Fruit fly (Drosophila melanogaster) whole organism, wandering third instar larva: ENCODE results near the gene Hel89B.
A peak's percentile ranks its signal among the peaks of the same experiment; 100 is the strongest.

Experiments
- Abd-B ChIP-seq: fragments of >200 bp; optimal IDR thresholded peaks from 2 replicates; lab custom pipeline; 2017; ENCODE audit warnings: missing biosample characterization, missing genetic modification characterization
- CG9705 ChIP-seq: fragments of 200-800 bp; sonication (Bioruptor generic); optimal IDR thresholded peaks from 2 replicates; lab custom pipeline; 2018; ENCODE audit warnings: missing biosample characterization, mild to moderate bottlenecking, missing genetic modification characterization
- CrebA ChIP-seq: fragments of 200-800 bp; sonication (Bioruptor generic); optimal IDR thresholded peaks from 2 replicates; lab custom pipeline; 2016; ENCODE audit warnings: missing biosample characterization, mild to moderate bottlenecking, missing genetic modification characterization, borderline replicate concordance
- Dfd ChIP-seq: fragments of >200 bp; optimal IDR thresholded peaks from 2 replicates; lab custom pipeline; 2017; ENCODE audit warnings: missing biosample characterization, missing genetic modification characterization
- GATAd ChIP-seq: sonication (Bioruptor generic); optimal IDR thresholded peaks from 2 replicates; lab custom pipeline; 2016; ENCODE audit warnings: missing biosample characterization, missing genetic modification characterization
- HLH106 ChIP-seq: fragments of 200-800 bp; optimal IDR thresholded peaks from 3 replicates; lab custom pipeline; 2019; ENCODE audit warnings: missing biosample characterization, mild to moderate bottlenecking, missing genetic modification characterization, moderate library complexity
- Hnf4 ChIP-seq: fragments of 200-800 bp; sonication (Bioruptor generic); optimal IDR thresholded peaks from 2 replicates; lab custom pipeline; 2016; ENCODE audit warnings: missing biosample characterization, mild to moderate bottlenecking, missing genetic modification characterization
- Hr78 ChIP-seq: fragments of >200 bp; optimal IDR thresholded peaks from 2 replicates; lab custom pipeline; 2017; ENCODE audit warnings: missing biosample characterization, missing genetic modification characterization
- Hr83 ChIP-seq: fragments of 200-300 bp; sonication (Bioruptor generic); optimal IDR thresholded peaks from 2 replicates; lab custom pipeline; 2016; ENCODE audit warnings: missing biosample characterization, mild to moderate bottlenecking, missing genetic modification characterization, moderate library complexity; ENCODE audit not compliant: poor library complexity, severe bottlenecking
- Jra ChIP-seq: sonication (Bioruptor generic); optimal IDR thresholded peaks from 2 replicates; lab custom pipeline; 2016; ENCODE audit warnings: missing biosample characterization, missing genetic modification characterization
- N ChIP-seq: fragments of >200 bp; optimal IDR thresholded peaks from 2 replicates; lab custom pipeline; 2018; ENCODE audit warnings: missing biosample characterization, missing external identifiers, missing genetic modification characterization
- OdsH ChIP-seq: fragments of 200-800 bp; sonication (Bioruptor generic); optimal IDR thresholded peaks from 2 replicates; lab custom pipeline; 2016; ENCODE audit warnings: missing biosample characterization, mild to moderate bottlenecking, missing genetic modification characterization
- Rel ChIP-seq, 2 experiments: fragments of 200-800 bp; sonication (Bioruptor generic) in 1 of 2; optimal IDR thresholded peaks; 2 replicates in 1 of 2; 3 replicates in 1 of 2; lab custom pipeline; 2016 to 2019; ENCODE audit warnings: mild to moderate bottlenecking in 2 of 2, missing biosample characterization in 2 of 2, missing genetic modification characterization in 2 of 2, moderate library complexity in 1 of 2
- Vsx2 ChIP-seq: fragments of 200-300, 225-300 bp; sonication (Bioruptor generic); optimal IDR thresholded peaks from 2 replicates; lab custom pipeline; 2018; ENCODE audit warnings: missing biosample characterization, missing genetic modification characterization; ENCODE audit not compliant: partially characterized antibody
- br ChIP-seq: fragments of 200-800 bp; sonication (Bioruptor generic); optimal IDR thresholded peaks from 2 replicates; lab custom pipeline; 2016; ENCODE audit warnings: missing biosample characterization, missing genetic modification characterization
- dsf ChIP-seq: sonication (Bioruptor generic); optimal IDR thresholded peaks from 2 replicates; lab custom pipeline; 2016; ENCODE audit warnings: missing biosample characterization, missing genetic modification characterization, borderline replicate concordance
- ey ChIP-seq: fragments of 200-800 bp; sonication (Bioruptor generic); optimal IDR thresholded peaks from 2 replicates; lab custom pipeline; 2016; ENCODE audit warnings: missing biosample characterization, missing genetic modification characterization
- foxo ChIP-seq, 2 experiments: fragments of 200-800 bp; sonication (Bioruptor generic); optimal IDR thresholded peaks; 2 replicates in 1 of 2; 3 replicates in 1 of 2; lab custom pipeline; 2016 to 2017; ENCODE audit warnings: missing biosample characterization in 2 of 2, missing genetic modification characterization in 2 of 2
- fru ChIP-seq: fragments of 200-800 bp; sonication (Bioruptor generic); optimal IDR thresholded peaks from 3 replicates; lab custom pipeline; 2016; ENCODE audit warnings: missing biosample characterization, mild to moderate bottlenecking, missing genetic modification characterization
- h ChIP-seq: fragments of 200-800 bp; sonication (Bioruptor generic); optimal IDR thresholded peaks from 3 replicates; lab custom pipeline; 2016; ENCODE audit warnings: missing biosample characterization, mild to moderate bottlenecking, missing genetic modification characterization
- jim ChIP-seq: fragments of 175-275, 200-325 bp; sonication (Bioruptor generic); optimal IDR thresholded peaks from 2 replicates; lab custom pipeline; 2016; ENCODE audit warnings: missing biosample characterization, mild to moderate bottlenecking, missing genetic modification characterization
- lola ChIP-seq: fragments of >200 bp; optimal IDR thresholded peaks from 2 replicates; lab custom pipeline; 2017; ENCODE audit warnings: missing biosample characterization, missing genetic modification characterization
- pan ChIP-seq: fragments of >200 bp; optimal IDR thresholded peaks from 2 replicates; lab custom pipeline; 2017
- psq ChIP-seq: fragments of 200-800 bp; sonication (Bioruptor generic); optimal IDR thresholded peaks from 3 replicates; lab custom pipeline; 2017; ENCODE audit warnings: missing biosample characterization, mild to moderate bottlenecking, missing genetic modification characterization, moderate library complexity
- rgr ChIP-seq: fragments of 200-800 bp; sonication (Bioruptor generic); optimal IDR thresholded peaks from 3 replicates; lab custom pipeline; 2016; ENCODE audit warnings: missing biosample characterization, mild to moderate bottlenecking, missing genetic modification characterization
- sage ChIP-seq: fragments of 200-800 bp; sonication (Bioruptor generic); optimal IDR thresholded peaks from 2 replicates; lab custom pipeline; 2016; ENCODE audit warnings: missing biosample characterization, mild to moderate bottlenecking, missing genetic modification characterization
- usp ChIP-seq: fragments of >200 bp; optimal IDR thresholded peaks from 2 replicates; lab custom pipeline; 2017; ENCODE audit warnings: missing biosample characterization, missing genetic modification characterization
- woc ChIP-seq: sonication (Bioruptor generic); optimal IDR thresholded peaks from 2 replicates; lab custom pipeline; 2016; ENCODE audit warnings: missing biosample characterization, mild to moderate bottlenecking, missing genetic modification characterization

Gene Hel89B

dm6 chr3R:15925939-15926338 is 47.2 kb upstream of the Hel89B start:
- TF ChIP-seq fru (no peak), jim (GFP tag; lab: Kevin White, UChicago) (no peak), foxo (GFP tag; optimal IDR thresholded peaks at IDR 0.05; lab: Kevin White, UChicago) (no peak), Vsx2 (no peak), Abd-B (no peak), lola (no peak), CG9705 (no peak), br (no peak)

dm6 chr3R:15927172-15927571 is 45.9 kb upstream of the Hel89B start:
- TF ChIP-seq Hnf4 (GFP tag; lab: Kevin White, UChicago) = no peak
- TF ChIP-seq Hr78 (GFP tag; lab: Kevin White, UChicago) = no peak
- no peak for TF ChIP-seq HLH106 (tag; lab: Kevin White, UChicago)
- TF ChIP-seq woc (GFP tag; lab: Kevin White, UChicago) = no peak
- TF ChIP-seq N (GFP tag; lab: Kevin White, UChicago) = no peak
- TF ChIP-seq OdsH (GFP tag; lab: Kevin White, UChicago) = no peak
- no peak for TF ChIP-seq h (GFP tag; lab: Kevin White, UChicago)
- TF ChIP-seq Rel (GFP tag; optimal IDR thresholded peaks at IDR 0.05; lab: Kevin White, UChicago) = no peak
- TF ChIP-seq Rel (tag; optimal IDR thresholded peaks at IDR 0.05; lab: Kevin White, UChicago) = no peak
- TF ChIP-seq lola = no peak
- no peak for TF ChIP-seq Dfd (GFP tag; lab: Kevin White, UChicago)
- TF ChIP-seq dsf (GFP tag; lab: Kevin White, UChicago) = no peak
- no peak for TF ChIP-seq GATAd
- TF ChIP-seq CrebA (GFP tag; lab: Kevin White, UChicago) = no peak
- TF ChIP-seq CG9705 = no peak
- no peak for TF ChIP-seq usp (GFP tag; lab: Kevin White, UChicago)

dm6 chr3R:15928127-15928526 is 45.0 kb upstream of the Hel89B start:
- no peak for TF ChIP-seq lola
- TF ChIP-seq Abd-B = no peak
- TF ChIP-seq foxo (GFP tag; optimal IDR thresholded peaks at IDR 0.05; lab: Kevin White, UChicago) = no peak
- no peak for TF ChIP-seq Hnf4 (GFP tag; lab: Kevin White, UChicago)
- no peak for TF ChIP-seq psq (GFP tag; lab: Kevin White, UChicago)
- TF ChIP-seq Hr83 = no peak
- TF ChIP-seq CG9705 = no peak
- no peak for TF ChIP-seq ey (GFP tag; lab: Kevin White, UChicago)
- TF ChIP-seq Jra (GFP tag; lab: Kevin White, UChicago) = no peak
- TF ChIP-seq, all 38 proteins: peak for 0

- TF ChIP-seq Hr83 (no peak), woc (GFP tag; lab: Kevin White, UChicago) (no peak), Dfd (GFP tag; lab: Kevin White, UChicago) (no peak)
Measured at dm6 chr3R:15930050-15930449, 43.0 kb upstream of the Hel89B start.

dm6 chr3R:15933609-15934232 is 39.4 kb upstream of the Hel89B start, which contains the start of the genes CG5478 and blp:
Gene CG5478, minus strand, starts transcription at chr3R:15933734.
Gene blp, plus strand, starts transcription at chr3R:15933847.
- no peak for TF ChIP-seq rgr
- peak; percentile 34 for TF ChIP-seq sage
- peak; percentile 87 for TF ChIP-seq Vsx2

dm6 chr3R:15934952-15935351 is 38.1 kb upstream of the Hel89B start, which contains the start of gene Sap47:
Gene Sap47, plus strand, starts transcription at chr3R:15935100.
- peak; percentile 55 for TF ChIP-seq Vsx2
- no peak for TF ChIP-seq HLH106 (tag; lab: Kevin White, UChicago)
- TF ChIP-seq rgr = peak; percentile 27
- TF ChIP-seq usp (GFP tag; lab: Kevin White, UChicago) = no peak
- TF ChIP-seq sage = peak; percentile 11
- no peak for TF ChIP-seq Abd-B
- TF ChIP-seq pan (lab: Kevin White, UChicago) = no peak
- TF ChIP-seq jim (GFP tag; lab: Kevin White, UChicago) = no peak
- TF ChIP-seq fru = no peak
- TF ChIP-seq Jra (GFP tag; lab: Kevin White, UChicago) = no peak
- TF ChIP-seq, all 38 proteins: peak for 3
